Worm (Caenorhabditis elegans) whole organism, mixed stage, embryonic: Measurements from ENCODE around the gene F43G6.4.

ENCODE experiments used
- M03D4.4 ChIP-seq: sonication (generic microtip); optimal IDR thresholded peaks from 2 replicates; lab custom pipeline; 2017; ENCODE audit warnings: mild to moderate bottlenecking, missing genetic modification characterization, missing compliant biosample characterization
- ceh-39 ChIP-seq: fragments of 150-350 bp; optimal IDR thresholded peaks from 2 replicates; lab custom pipeline; 2014; ENCODE audit warnings: missing biosample characterization, missing genetic modification characterization
- mep-1 ChIP-seq: fragments of 150-350 bp; optimal IDR thresholded peaks from 2 replicates; lab custom pipeline; 2017; ENCODE audit warnings: missing biosample characterization, missing genetic modification reagents, missing genetic modification characterization, inconsistent platforms
- nhr-12 ChIP-seq: fragments of 150-350 bp; optimal IDR thresholded peaks from 2 replicates; lab custom pipeline; 2014; ENCODE audit warnings: missing biosample characterization, missing genetic modification characterization
- nhr-237 ChIP-seq: fragments of 150-350 bp; optimal IDR thresholded peaks from 2 replicates; lab custom pipeline; 2014; ENCODE audit warnings: missing biosample characterization, missing genetic modification characterization
- tbx-8 ChIP-seq: fragments of 200-800 bp; sonication (Bioruptor generic); optimal IDR thresholded peaks from 2 replicates; lab custom pipeline; 2018; ENCODE audit warnings: mild to moderate bottlenecking, missing genetic modification characterization, moderate library complexity, missing compliant biosample characterization
- unc-62 ChIP-seq: fragments of 150-350 bp; optimal IDR thresholded peaks from 2 replicates; lab custom pipeline; 2014; ENCODE audit warnings: missing biosample characterization, missing genetic modification reagents, missing genetic modification characterization
- ztf-11 ChIP-seq: fragments of 150-350 bp; optimal IDR thresholded peaks from 2 replicates; lab custom pipeline; 2014; ENCODE audit warnings: missing biosample characterization, missing genetic modification characterization

- TF ChIP-seq nhr-12 (tag; lab: Kevin White, UChicago) (no peak), ztf-11 (tag; lab: Kevin White, UChicago) (no peak), tbx-8 (GFP tag; lab: Kevin White, UChicago) (no peak), nhr-237 (tag; lab: Kevin White, UChicago) (no peak), M03D4.4 (tag; lab: Kevin White, UChicago) (no peak), unc-62 (peak; percentile 15), mep-1 (tag; lab: Kevin White, UChicago) (peak; percentile 22), ceh-39 (tag; lab: Kevin White, UChicago) (no peak)
Observed at ce11 chrII:11751615-11752174, 38.9 kb upstream of the F43G6.4 start.
